Worm (Caenorhabditis elegans) whole organism, L4 larva: Measurements from ENCODE around the gene nck-1.

ENCODE experiments used
- lir-3 ChIP-seq: sonication (generic microtip); optimal IDR thresholded peaks from 2 replicates; lab custom pipeline; 2016; ENCODE audit warnings: mild to moderate bottlenecking, missing genetic modification characterization, missing compliant biosample characterization
- pqm-1 ChIP-seq: sonication (generic microtip); optimal IDR thresholded peaks from 2 replicates; lab custom pipeline; 2017; ENCODE audit warnings: missing biosample characterization, missing genetic modification characterization
- saeg-2 ChIP-seq: fragments of 200-800 bp; sonication (Bioruptor generic); IDR thresholded peaks from 2 replicates; pipeline ENCODE4 v1.3.6; 2022; ENCODE audit warnings: missing genetic modification reagents, missing genetic modification characterization, missing compliant biosample characterization

DNA sequence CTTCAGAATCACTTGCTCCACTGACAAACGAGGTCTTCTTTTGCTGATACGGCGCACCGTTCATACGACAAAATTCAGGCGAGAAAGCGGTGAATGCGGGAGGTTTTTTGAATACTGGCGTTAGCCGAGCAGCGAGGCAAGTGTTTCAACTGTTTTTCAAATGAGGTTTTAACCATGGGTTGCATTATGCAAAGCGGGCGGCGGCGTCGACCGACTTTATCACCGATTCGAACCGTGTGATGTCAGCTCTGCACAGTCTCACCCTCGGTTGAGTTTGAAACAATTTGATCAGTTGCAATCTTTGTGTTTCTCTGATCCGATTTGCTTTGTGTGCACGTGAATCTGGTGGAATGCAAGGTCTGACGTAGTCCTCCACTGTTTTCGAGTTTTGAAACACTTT is 52.8 kb downstream of the nck-1 start, which contains the start of gene clh-4:
- TF ChIP-seq lir-3 (tag; lab: Kevin White, UChicago) (no peak), pqm-1 (tag; lab: Kevin White, UChicago) (no peak), saeg-2 (GFP tag; lab: Robert Waterston, UW) (no peak)
